Worm (Caenorhabditis elegans): ENCODE data around the gene rsp-1.

ce11 chrII:11417999-11418398 is 35.2 kb upstream of the rsp-1 start, which contains the start of gene C05D12.2:
- TF ChIP-seq dao-5 (tag; optimal IDR thresholded peaks at IDR 0.05): no peak
- TF ChIP-seq him-1 (tag; optimal IDR thresholded peaks at IDR 0.05): no peak

All from whole organism, L4/young adult.